Fruit fly (Drosophila melanogaster): Measurements from ENCODE around the gene CG4098.

Gene CG4098

DNA sequence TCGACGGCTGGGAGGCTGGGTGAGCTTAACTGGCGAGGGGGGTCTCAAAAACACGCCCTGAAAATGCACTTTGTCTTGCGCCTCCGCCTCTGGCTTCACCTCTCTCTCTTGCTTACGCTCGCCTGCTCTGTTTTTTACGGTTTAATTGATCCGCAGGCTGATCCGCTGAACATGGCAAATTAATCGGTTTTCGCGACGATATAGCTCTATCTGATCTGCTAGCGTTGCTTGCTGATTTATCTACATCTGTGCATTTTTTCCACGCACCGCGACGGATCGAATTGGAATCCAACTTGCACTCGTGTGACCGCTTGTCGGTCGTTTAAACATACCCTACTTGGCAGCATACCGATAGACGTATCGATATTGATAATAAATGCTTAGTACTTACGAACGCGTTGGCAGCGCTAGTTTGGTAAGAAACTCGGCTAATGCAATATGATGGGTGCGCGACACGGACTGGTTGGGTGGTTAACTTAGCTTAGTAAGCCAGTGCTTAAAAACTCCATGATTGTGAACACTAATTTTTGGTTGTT lies 38.5 kb upstream of the CG4098 start, which contains the start of gene Abl (continued):
- TF ChIP-seq CG3163 (GFP tag; optimal IDR thresholded peaks at IDR 0.05): peak; percentile 75
- TF ChIP-seq Kr (GFP tag; optimal IDR thresholded peaks at IDR 0.05): no peak
- no peak for TF ChIP-seq jing (GFP tag; optimal IDR thresholded peaks at IDR 0.05)
- peak; percentile 90 for TF ChIP-seq ERR (GFP tag; optimal IDR thresholded peaks at IDR 0.05)
- TF ChIP-seq Mad (GFP tag; optimal IDR thresholded peaks at IDR 0.05): peak; percentile 84
- peak; percentile 50 for TF ChIP-seq ind (GFP tag; optimal IDR thresholded peaks at IDR 0.05)
- TF ChIP-seq bbx (GFP tag; IDR thresholded peaks at IDR 0.05; ENCODE audit: partially characterized antibody): peak; percentile 82
- TF ChIP-seq CG9932 (GFP tag; IDR thresholded peaks at IDR 0.05): peak; percentile 88
- peak; percentile 63 for TF ChIP-seq CG11247 (GFP tag; IDR thresholded peaks at IDR 0.05)
- TF ChIP-seq CG1529 (GFP tag; optimal IDR thresholded peaks at IDR 0.05): no peak
- no peak for TF ChIP-seq ro (GFP tag; IDR thresholded peaks at IDR 0.05)
- peak; percentile 86 to 99 for TF ChIP-seq insv (GFP tag; optimal IDR thresholded peaks at IDR 0.05)
- peak; percentile 89 for TF ChIP-seq CG42726 (GFP tag; IDR thresholded peaks at IDR 0.05; ENCODE audit: partially characterized antibody)
- 0 out of 2 replicates have a peak, but pooled peaks have one; percentile 23 for TF ChIP-seq wdn (GFP tag; IDR thresholded peaks at IDR 0.05)
- TF ChIP-seq Elba2 (GFP tag; optimal IDR thresholded peaks at IDR 0.05): peak; percentile 84
- no peak for TF ChIP-seq Oli (tag; optimal IDR thresholded peaks at IDR 0.05)
- TF ChIP-seq CG9609 (GFP tag; optimal IDR thresholded peaks at IDR 0.05): peak; percentile 67
- no peak for TF ChIP-seq tup (GFP tag; optimal IDR thresholded peaks at IDR 0.05)
- TF ChIP-seq row (GFP tag; IDR thresholded peaks at IDR 0.05): peak; percentile 56; the same call in 2 of the 3 replicates
- TF ChIP-seq Meics (GFP tag; optimal IDR thresholded peaks at IDR 0.05): peak; percentile 40
- peak; percentile 87 for TF ChIP-seq CG12744 (GFP tag; optimal IDR thresholded peaks at IDR 0.05)
- peak; percentile 77 for TF ChIP-seq CG12391 (tag; optimal IDR thresholded peaks at IDR 0.05)
- peak; percentile 34 for TF ChIP-seq CG6683 (GFP tag; optimal IDR thresholded peaks at IDR 0.05)
- TF ChIP-seq CG3847 (GFP tag; IDR thresholded peaks at IDR 0.05): peak; percentile 93
- TF ChIP-seq CG34224 (GFP tag; IDR thresholded peaks at IDR 0.05; ENCODE audit: partially characterized antibody): peak; percentile 64
- peak; percentile 82 for TF ChIP-seq CG9876 (GFP tag; optimal IDR thresholded peaks at IDR 0.05)
- no peak for TF ChIP-seq CG5180 (GFP tag; optimal IDR thresholded peaks at IDR 0.05)
- peak; percentile 73 for TF ChIP-seq CG8944 (GFP tag; optimal IDR thresholded peaks at IDR 0.05)
- peak; percentile 25 for TF ChIP-seq fd3F (GFP tag; optimal IDR thresholded peaks at IDR 0.05)
- TF ChIP-seq CoRest (tag; optimal IDR thresholded peaks at IDR 0.05): peak; percentile 74
- TF ChIP-seq PHDP (tag; optimal IDR thresholded peaks at IDR 0.05): peak; percentile 39
- peak; percentile 30 for TF ChIP-seq CG18262 (tag; optimal IDR thresholded peaks at IDR 0.05)
- peak; percentile 58 for TF ChIP-seq CG17912 (GFP tag; optimal IDR thresholded peaks at IDR 0.05)
- TF ChIP-seq CG2202 (tag; optimal IDR thresholded peaks at IDR 0.05): no peak
- TF ChIP-seq CG8924 (tag; optimal IDR thresholded peaks at IDR 0.05): peak; percentile 47
- TF ChIP-seq dimm (GFP tag; IDR thresholded peaks at IDR 0.05): no peak
- TF ChIP-seq cg (GFP tag; optimal IDR thresholded peaks at IDR 0.05): peak; percentile 74
- TF ChIP-seq HLH54F (GFP tag; optimal IDR thresholded peaks at IDR 0.05): peak; percentile 85
- TF ChIP-seq CG7372 (GFP tag; IDR thresholded peaks at IDR 0.05): no peak
- TF ChIP-seq CG10979 (tag; optimal IDR thresholded peaks at IDR 0.05): peak; percentile 25
- peak; percentile 41 for TF ChIP-seq bab2 (GFP tag; optimal IDR thresholded peaks at IDR 0.05)
- peak; percentile 83 for TF ChIP-seq CG12769 (tag; optimal IDR thresholded peaks at IDR 0.05)
- no peak for TF ChIP-seq Neu2 (GFP tag; optimal IDR thresholded peaks at IDR 0.05; ENCODE audit: borderline replicate concordance)
- TF ChIP-seq CG11560 (tag; IDR thresholded peaks at IDR 0.05): peak; percentile 70; the same call in 2 of the 3 replicates
- TF ChIP-seq E2f2 (GFP tag; IDR thresholded peaks at IDR 0.05): peak; percentile 92
- TF ChIP-seq CG12659 (GFP tag; optimal IDR thresholded peaks at IDR 0.05): peak; percentile 91
- peak; percentile 13 for TF ChIP-seq org-1 (GFP tag; optimal IDR thresholded peaks at IDR 0.05)
- TF ChIP-seq lilli (GFP tag; optimal IDR thresholded peaks at IDR 0.05): peak; percentile 68
- TF ChIP-seq amos (GFP tag; IDR thresholded peaks at IDR 0.05; ENCODE audit: partially characterized antibody): peak; percentile 91
- peak; percentile 94 for TF ChIP-seq CG1603 (tag; optimal IDR thresholded peaks at IDR 0.05)
